Worm (Caenorhabditis elegans) whole organism, early embryonic: ENCODE results near the gene ugt-46.

Source experiments
- B0310.2 ChIP-seq: sonication (generic microtip); optimal IDR thresholded peaks from 2 replicates; lab custom pipeline; 2016; ENCODE audit warnings: mild to moderate bottlenecking, missing genetic modification characterization, missing compliant biosample characterization
- F13C5.2 ChIP-seq: sonication (generic microtip); optimal IDR thresholded peaks from 2 replicates; lab custom pipeline; 2017; ENCODE audit warnings: mild to moderate bottlenecking, missing genetic modification characterization, inconsistent platforms, missing compliant biosample characterization
- aly-1 ChIP-seq: sonication (generic microtip); optimal IDR thresholded peaks from 2 replicates; lab custom pipeline; 2016; ENCODE audit warnings: missing genetic modification characterization, missing compliant biosample characterization
- ama-1 ChIP-seq: fragments of 150-350 bp; optimal IDR thresholded peaks from 2 replicates; lab custom pipeline; 2014
- ceh-13 ChIP-seq: fragments of 200-800 bp; sonication (Bioruptor generic); optimal IDR thresholded peaks from 2 replicates; lab custom pipeline; 2018; ENCODE audit warnings: mild to moderate bottlenecking, missing genetic modification characterization, missing compliant biosample characterization
- ceh-36 ChIP-seq: sonication (generic microtip); optimal IDR thresholded peaks from 2 replicates; lab custom pipeline; 2016; ENCODE audit warnings: missing genetic modification characterization, inconsistent platforms, missing compliant biosample characterization
- ets-7 ChIP-seq: sonication (generic microtip); optimal IDR thresholded peaks from 2 replicates; lab custom pipeline; 2016; ENCODE audit warnings: missing genotype, missing genetic modification characterization, missing compliant biosample characterization
- flt-1 ChIP-seq: fragments of 200-800 bp; sonication (Bioruptor generic); IDR thresholded peaks from 2 replicates; pipeline ENCODE4 v1.3.6; 2022; ENCODE audit warnings: missing genetic modification characterization, missing compliant biosample characterization
- hmbx-1 ChIP-seq: sonication (generic microtip); optimal IDR thresholded peaks from 2 replicates; lab custom pipeline; 2016; ENCODE audit warnings: mild to moderate bottlenecking, missing genetic modification characterization, missing compliant biosample characterization
- hmg-4 ChIP-seq: fragments of 200-800 bp; sonication (Bioruptor generic); optimal IDR thresholded peaks from 2 replicates; lab custom pipeline; 2018; ENCODE audit warnings: mild to moderate bottlenecking, missing genetic modification characterization, missing compliant biosample characterization
- hnd-1 ChIP-seq: sonication (generic microtip); optimal IDR thresholded peaks from 2 replicates; lab custom pipeline; 2016; ENCODE audit warnings: missing genetic modification characterization, missing compliant biosample characterization
- pes-1 ChIP-seq: fragments of 200-800 bp; sonication (Bioruptor generic); IDR thresholded peaks from 2 replicates; pipeline ENCODE4 v1.3.6; 2022; ENCODE audit warnings: missing genetic modification reagents, missing genetic modification characterization, missing compliant biosample characterization
- scrt-1 ChIP-seq: fragments of 200-800 bp; sonication (Bioruptor generic); IDR thresholded peaks from 2 replicates; pipeline ENCODE4 v1.3.6; 2022; ENCODE audit warnings: missing genetic modification characterization, missing compliant biosample characterization
- sea-1 ChIP-seq: fragments of 200-800 bp; sonication (Bioruptor generic); conservative IDR thresholded peaks from 2 replicates; pipeline ENCODE4 v1.3.6; 2022; ENCODE audit warnings: missing genetic modification characterization, missing compliant biosample characterization
- tbx-11 ChIP-seq: fragments of 200-800 bp; sonication (Bioruptor generic); IDR thresholded peaks from 2 replicates; pipeline ENCODE4 v1.3.6; 2022; ENCODE audit warnings: missing genetic modification characterization, missing compliant biosample characterization
- tbx-37 ChIP-seq: fragments of 200-800 bp; sonication (Bioruptor generic); conservative IDR thresholded peaks from 2 replicates; pipeline ENCODE4 v1.3.6; 2022; ENCODE audit warnings: missing genetic modification reagents, missing genetic modification characterization, missing compliant biosample characterization
- tra-4 ChIP-seq: sonication (generic microtip); optimal IDR thresholded peaks from 2 replicates; lab custom pipeline; 2017; ENCODE audit warnings: missing genetic modification characterization, missing compliant biosample characterization

ugt-46 gene

DNA sequence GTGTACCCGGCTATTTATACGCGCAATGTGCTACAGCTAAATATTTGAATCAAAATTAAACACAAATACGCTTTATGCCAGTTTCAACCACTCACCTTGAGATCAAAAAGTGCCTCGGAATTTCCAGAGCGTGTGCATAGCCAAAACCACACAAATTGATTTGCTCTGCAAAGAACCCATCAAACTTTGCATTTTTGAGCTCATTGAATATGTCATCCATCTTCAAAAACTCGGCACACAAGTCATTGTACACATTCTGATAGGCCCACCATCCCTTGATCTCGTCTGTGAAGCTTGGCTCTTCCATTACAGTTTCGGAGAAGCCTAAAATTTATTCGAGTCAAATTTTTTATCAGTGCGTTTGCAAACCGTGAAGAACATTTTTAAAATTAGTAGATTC lies 703 bp downstream of the ugt-46 start:
- TF ChIP-seq scrt-1: no peak
- no peak for TF ChIP-seq ama-1 (lab: Kevin White, UChicago)
- TF ChIP-seq hmbx-1 (tag; lab: Kevin White, UChicago): no peak
- no peak for TF ChIP-seq ceh-13
- no peak for TF ChIP-seq tbx-37
- TF ChIP-seq ets-7 (tag; lab: Kevin White, UChicago): no peak
- TF ChIP-seq tbx-11: no peak
- TF ChIP-seq flt-1 (GFP tag; lab: Robert Waterston, UW): no peak
- TF ChIP-seq ceh-36 (tag; lab: Kevin White, UChicago): no peak
- TF ChIP-seq aly-1 (tag; lab: Kevin White, UChicago): no peak
- no peak for TF ChIP-seq F13C5.2 (tag; lab: Kevin White, UChicago)
- no peak for TF ChIP-seq hmg-4 (GFP tag; lab: Kevin White, UChicago)
- no peak for TF ChIP-seq pes-1 (GFP tag; lab: Robert Waterston, UW)

DNA sequence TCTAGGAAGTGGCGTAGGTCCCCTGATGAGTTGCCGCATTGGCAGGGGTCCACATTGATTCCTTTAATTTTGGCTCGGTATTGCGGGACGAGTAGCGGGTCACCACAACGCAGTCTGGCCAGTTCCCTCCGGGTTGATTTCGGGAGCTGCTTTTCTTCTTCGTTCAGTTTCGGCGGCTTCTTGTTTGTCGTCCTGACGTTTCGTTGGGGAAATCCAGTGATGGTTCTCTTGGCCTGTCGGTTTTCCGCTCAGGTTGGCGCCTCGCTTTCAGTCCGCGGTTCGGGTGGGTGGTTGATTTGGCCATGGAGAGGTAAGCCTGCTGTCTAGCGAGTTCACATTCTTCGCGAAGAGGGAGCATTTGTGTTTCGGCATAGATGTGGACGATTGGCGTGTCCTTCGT lies 1.3 kb downstream of the ugt-46 start:
- TF ChIP-seq ceh-13 (no peak), ceh-36 (tag; lab: Kevin White, UChicago) (no peak), B0310.2 (tag; lab: Kevin White, UChicago) (no peak), tbx-37 (no peak), scrt-1 (no peak), ets-7 (tag; lab: Kevin White, UChicago) (no peak), pes-1 (GFP tag; lab: Robert Waterston, UW) (no peak), hmbx-1 (tag; lab: Kevin White, UChicago) (no peak), tra-4 (no peak), F13C5.2 (tag; lab: Kevin White, UChicago) (no peak)

DNA sequence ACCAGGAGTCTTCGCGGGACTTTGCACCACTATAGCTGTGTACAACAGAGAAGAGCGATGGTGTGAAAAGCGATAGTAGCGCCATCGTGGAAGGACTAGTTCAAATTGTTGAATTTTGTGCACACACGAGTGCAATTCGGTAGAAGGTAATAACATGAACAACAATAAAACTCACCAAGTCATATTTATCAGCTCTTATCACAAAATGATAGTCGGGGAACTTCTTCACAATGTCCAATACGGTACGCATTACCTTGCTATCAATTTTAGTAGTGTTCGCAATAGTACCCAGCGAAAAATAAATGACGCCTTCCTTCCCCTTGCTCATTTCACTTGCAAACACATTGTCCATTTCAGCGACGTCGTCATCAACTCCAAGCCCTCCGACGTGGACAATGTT lies 2.4 kb downstream of the ugt-46 start:
- no peak for TF ChIP-seq tra-4

ce11 chrX:524498-524897 lies 5.6 kb downstream of the ugt-46 start:
- no peak for TF ChIP-seq pes-1 (GFP tag; lab: Robert Waterston, UW)
- no peak for TF ChIP-seq hmbx-1 (tag; lab: Kevin White, UChicago)
- TF ChIP-seq scrt-1: no peak
- TF ChIP-seq ceh-13: no peak
- TF ChIP-seq ama-1 (lab: Kevin White, UChicago): no peak
- TF ChIP-seq hnd-1 (tag; lab: Kevin White, UChicago): no peak
- no peak for TF ChIP-seq tra-4
- TF ChIP-seq flt-1 (GFP tag; lab: Robert Waterston, UW): no peak
- no peak for TF ChIP-seq ceh-36 (tag; lab: Kevin White, UChicago)
- no peak for TF ChIP-seq F13C5.2 (tag; lab: Kevin White, UChicago)
- no peak for TF ChIP-seq tbx-37
- no peak for TF ChIP-seq B0310.2 (tag; lab: Kevin White, UChicago)
- no peak for TF ChIP-seq hmg-4 (GFP tag; lab: Kevin White, UChicago)
- no peak for TF ChIP-seq tbx-11
- TF ChIP-seq aly-1 (tag; lab: Kevin White, UChicago): no peak
- no peak for TF ChIP-seq ets-7 (tag; lab: Kevin White, UChicago)
- no peak for TF ChIP-seq sea-1

ce11 chrX:520881-521280 lies 9.2 kb downstream of the ugt-46 start, which contains the start of gene B0310.3:
Gene B0310.3, minus strand, starts transcription at chrX:520981.
- no peak for TF ChIP-seq ceh-13
- TF ChIP-seq flt-1 (GFP tag; lab: Robert Waterston, UW): no peak
- no peak for TF ChIP-seq hnd-1 (tag; lab: Kevin White, UChicago)
- no peak for TF ChIP-seq F13C5.2 (tag; lab: Kevin White, UChicago)
- TF ChIP-seq tbx-37: no peak
- TF ChIP-seq sea-1: no peak
- TF ChIP-seq ets-7 (tag; lab: Kevin White, UChicago): no peak
- no peak for TF ChIP-seq aly-1 (tag; lab: Kevin White, UChicago)
- no peak for TF ChIP-seq hmbx-1 (tag; lab: Kevin White, UChicago)
- no peak for TF ChIP-seq tbx-11
- TF ChIP-seq pes-1 (GFP tag; lab: Robert Waterston, UW): no peak
- TF ChIP-seq scrt-1: no peak
- TF ChIP-seq tra-4: no peak
- TF ChIP-seq hmg-4 (GFP tag; lab: Kevin White, UChicago): no peak
- no peak for TF ChIP-seq ama-1 (lab: Kevin White, UChicago)
- TF ChIP-seq B0310.2 (tag; lab: Kevin White, UChicago): no peak
- no peak for TF ChIP-seq ceh-36 (tag; lab: Kevin White, UChicago)

- no peak for TF ChIP-seq ceh-13
- no peak for TF ChIP-seq hmg-4 (GFP tag; lab: Kevin White, UChicago)
- TF ChIP-seq aly-1 (tag; lab: Kevin White, UChicago): no peak
- no peak for TF ChIP-seq tbx-37
- TF ChIP-seq tbx-11: no peak
- TF ChIP-seq tra-4: no peak
- no peak for TF ChIP-seq F13C5.2 (tag; lab: Kevin White, UChicago)
- TF ChIP-seq pes-1 (GFP tag; lab: Robert Waterston, UW): no peak
- no peak for TF ChIP-seq ceh-36 (tag; lab: Kevin White, UChicago)
- TF ChIP-seq B0310.2 (tag; lab: Kevin White, UChicago): no peak
- no peak for TF ChIP-seq ama-1 (lab: Kevin White, UChicago)
- no peak for TF ChIP-seq hmbx-1 (tag; lab: Kevin White, UChicago)
- TF ChIP-seq scrt-1: no peak
- no peak for TF ChIP-seq sea-1
- TF ChIP-seq flt-1 (GFP tag; lab: Robert Waterston, UW): no peak
Observed at ce11 chrX:514023-514422, 16.1 kb downstream of the ugt-46 start.

DNA sequence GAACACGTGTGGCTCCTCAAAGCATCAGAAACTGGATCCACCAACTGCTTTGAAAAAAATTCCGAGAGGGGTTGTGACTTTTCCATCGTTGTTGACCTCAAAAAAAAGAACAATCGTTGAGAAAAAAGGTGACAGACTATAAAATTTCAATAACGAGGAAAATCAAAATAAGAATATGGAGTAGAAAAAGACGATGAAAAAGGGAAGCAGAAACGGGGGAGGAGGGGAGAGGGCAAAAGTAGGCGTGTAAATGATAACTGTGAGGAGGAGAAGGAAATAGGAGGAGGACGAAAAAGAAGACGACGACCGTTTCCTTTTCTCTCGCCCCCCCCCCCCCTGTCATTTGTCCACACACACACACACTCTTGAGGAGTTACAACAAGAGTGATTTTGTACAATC lies 23.2 kb downstream of the ugt-46 start, which contains the start of gene B0310.2:
B0310.2 (minus strand) TSS at position 101 of the 400 bp plus-strand sequence.
- TF ChIP-seq tbx-37 (no peak), hmg-4 (GFP tag; lab: Kevin White, UChicago) (no peak), ets-7 (tag; lab: Kevin White, UChicago) (no peak), flt-1 (GFP tag; lab: Robert Waterston, UW) (no peak)

DNA sequence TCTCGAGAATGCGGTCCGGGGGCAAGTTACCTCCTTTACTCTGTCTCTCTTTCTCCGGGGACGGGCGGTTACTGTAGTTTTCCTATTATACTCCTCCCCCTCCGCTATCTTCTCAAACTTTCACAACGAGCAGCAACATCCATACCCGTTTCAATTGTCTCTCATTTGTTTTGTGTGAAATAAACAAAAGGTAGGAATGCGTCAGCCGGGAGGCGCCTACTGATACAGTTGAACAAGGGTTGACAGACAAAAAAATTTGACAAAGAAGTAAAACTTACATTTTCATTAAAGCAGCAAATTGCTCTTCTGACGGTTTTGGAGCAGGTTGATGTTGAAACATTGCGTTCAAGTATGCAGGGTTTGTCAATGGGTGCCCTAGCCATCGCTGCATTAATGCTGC lies 25.1 kb downstream of the ugt-46 start:
- no peak for TF ChIP-seq aly-1 (tag; lab: Kevin White, UChicago)
- TF ChIP-seq scrt-1: no peak
- TF ChIP-seq hmg-4 (GFP tag; lab: Kevin White, UChicago): no peak
- TF ChIP-seq F13C5.2 (tag; lab: Kevin White, UChicago): no peak
- no peak for TF ChIP-seq ets-7 (tag; lab: Kevin White, UChicago)
- TF ChIP-seq sea-1: no peak
- TF ChIP-seq flt-1 (GFP tag; lab: Robert Waterston, UW): no peak
- no peak for TF ChIP-seq tbx-37
- no peak for TF ChIP-seq tra-4
- no peak for TF ChIP-seq hmbx-1 (tag; lab: Kevin White, UChicago)
- no peak for TF ChIP-seq ama-1 (lab: Kevin White, UChicago)
